Worm (Caenorhabditis elegans): Measurements from ENCODE around the gene ttr-29.

DNA sequence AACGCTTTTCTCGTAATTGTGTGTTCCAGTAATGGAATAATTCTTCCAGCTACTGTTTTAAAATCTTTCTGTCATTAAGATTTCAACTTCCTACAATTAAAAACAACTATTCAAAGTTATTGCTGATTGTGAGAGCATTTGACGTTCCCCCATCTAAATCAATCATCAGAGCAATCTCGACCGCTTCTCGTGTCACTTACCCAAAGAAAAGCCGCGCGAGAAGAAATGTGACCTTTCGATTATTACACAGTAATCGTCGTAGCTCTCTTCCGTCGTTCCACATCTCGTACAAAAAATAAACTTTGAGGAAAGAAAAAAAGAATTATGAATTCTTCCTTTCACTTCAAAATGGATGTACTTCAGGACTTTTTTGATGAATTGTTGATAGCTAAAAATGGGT is 804 bp upstream of the ttr-29 start:
- no peak for TF ChIP-seq dpl-1 (GFP tag; optimal IDR thresholded peaks at IDR 0.05)
- TF ChIP-seq zip-11 (GFP tag; IDR thresholded peaks at IDR 0.05): no peak
- TF ChIP-seq mdl-1 (tag; optimal IDR thresholded peaks at IDR 0.05): no peak
- no peak for TF ChIP-seq lin-13 (GFP tag; optimal IDR thresholded peaks at IDR 0.05)
- no peak for TF ChIP-seq lin-1 (GFP tag; IDR thresholded peaks at IDR 0.05)
